Worm (Caenorhabditis elegans): ENCODE measurements around the gene T05C3.2.

DNA sequence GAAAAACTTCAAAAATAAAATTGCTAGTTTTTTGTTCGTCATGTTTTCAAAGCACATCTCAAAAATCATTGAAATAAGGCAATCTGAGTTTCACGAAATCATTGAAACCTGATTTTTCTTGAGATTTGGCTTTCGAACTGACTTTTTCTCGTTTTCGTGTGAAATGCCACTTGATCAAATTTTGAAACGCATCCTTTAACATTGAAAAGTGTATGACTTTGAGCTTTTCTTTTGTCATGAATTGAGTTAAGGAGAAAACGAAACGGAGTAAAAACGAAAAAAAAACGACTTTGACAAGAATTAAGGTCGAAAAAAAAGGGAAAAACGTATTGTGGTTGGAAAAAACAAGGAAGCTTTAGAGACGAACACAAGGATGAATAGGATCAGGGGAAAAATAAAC, 38.6 kb upstream of the T05C3.2 start:
- TF ChIP-seq nhr-11 (tag; optimal IDR thresholded peaks at IDR 0.05) (no peak), ceh-22 (tag; optimal IDR thresholded peaks at IDR 0.05) (no peak), nfya-1 (tag; optimal IDR thresholded peaks at IDR 0.05) (no peak)
